Worm (Caenorhabditis elegans): ENCODE results near the gene scav-2.

DNA sequence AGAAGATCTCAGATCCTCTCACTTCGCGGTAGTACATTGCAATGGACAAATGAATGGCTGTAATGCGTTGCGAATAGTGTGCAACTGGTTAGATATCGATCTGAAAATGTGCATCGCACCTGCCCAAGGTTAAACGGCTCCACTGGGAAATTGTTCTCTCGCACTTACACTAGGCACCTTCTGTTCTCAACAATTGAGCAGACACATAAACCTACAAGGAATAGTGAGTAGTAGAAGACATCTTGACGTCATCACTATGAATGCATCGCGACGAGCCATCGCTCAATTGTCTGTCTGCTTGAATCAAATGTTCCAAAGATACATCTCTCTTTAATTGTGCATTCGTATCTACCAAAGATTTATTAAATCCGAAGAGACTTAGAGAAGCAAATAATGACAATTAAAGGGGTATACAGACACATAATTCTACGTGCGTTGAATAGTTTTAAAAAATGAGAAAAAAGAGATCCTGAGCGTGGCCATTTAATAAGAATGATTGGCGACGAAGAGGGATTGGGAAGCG, 7.9 kb upstream of the scav-2 start, which contains the start of gene T05D4.2:
- TF ChIP-seq ztf-28 (GFP tag; IDR thresholded peaks at IDR 0.05) (no peak), unc-62 (GFP tag; optimal IDR thresholded peaks at IDR 0.05) (no peak), cebp-1 (GFP tag; IDR thresholded peaks at IDR 0.05) (no peak), cebp-1 (tag; optimal IDR thresholded peaks at IDR 0.05) (peak; percentile 5), C06A6.2 (GFP tag; conservative IDR thresholded peaks at IDR 0.05) (no peak), madf-10 (tag; optimal IDR thresholded peaks at IDR 0.05) (no peak), F10E7.11 (tag; optimal IDR thresholded peaks at IDR 0.05) (no peak), atf-7 (tag; optimal IDR thresholded peaks at IDR 0.05) (no peak), him-1 (tag; optimal IDR thresholded peaks at IDR 0.05) (no peak), snpc-4 (GFP tag; optimal IDR thresholded peaks at IDR 0.05) (no peak), snpc-4 (tag; optimal IDR thresholded peaks at IDR 0.05) (no peak), cebp-2 (GFP tag; IDR thresholded peaks at IDR 0.05) (no peak)

Measured in whole organism, young adult.